Worm (Caenorhabditis elegans) whole organism, L1 larva: ENCODE data around the gene B0395.3.
"Not testable (repeated sequence)": the region's sequence is repeated elsewhere in the genome, so short reads cannot be mapped to it uniquely, and the experiment has no call there.

Experiments used
- C04F5.9 ChIP-seq: sonication (generic microtip); optimal IDR thresholded peaks from 2 replicates; lab custom pipeline; 2016; ENCODE audit warnings: missing genetic modification characterization, missing compliant biosample characterization
- C16A3.4 ChIP-seq: fragments of 150-350 bp; optimal IDR thresholded peaks from 2 replicates; lab custom pipeline; 2014; ENCODE audit warnings: missing biosample characterization, missing genetic modification characterization
- Y116A8C.19 ChIP-seq: sonication (generic microtip); optimal IDR thresholded peaks from 2 replicates; lab custom pipeline; 2016; ENCODE audit warnings: missing compliant biosample characterization, missing genetic modification characterization, borderline replicate concordance
- alr-1 ChIP-seq: fragments of 200-800 bp; sonication (Bioruptor generic); optimal IDR thresholded peaks from 2 replicates; lab custom pipeline; 2018; ENCODE audit warnings: borderline replicate concordance, mild to moderate bottlenecking, missing genetic modification characterization, missing compliant biosample characterization
- ama-1 ChIP-seq: fragments of 150-350 bp; optimal IDR thresholded peaks from 2 replicates; lab custom pipeline; 2014
- ceh-90 ChIP-seq: sonication (generic microtip); optimal IDR thresholded peaks from 2 replicates; lab custom pipeline; 2016; ENCODE audit warnings: missing genetic modification characterization, missing compliant biosample characterization
- ces-1 ChIP-seq: fragments of 150-350 bp; optimal IDR thresholded peaks from 2 replicates; lab custom pipeline; 2014; ENCODE audit warnings: missing biosample characterization, missing genetic modification reagents, missing genetic modification characterization
- dpl-1 ChIP-seq, 3 experiments: fragments of 150-350 bp in 2 of 3; sonication (generic microtip) in 1 of 3; optimal IDR thresholded peaks; 2 replicates each; lab custom pipeline; 2014 to 2017; ENCODE audit warnings: missing biosample characterization in 3 of 3, missing genetic modification characterization in 3 of 3, missing genetic modification reagents in 3 of 3
- dsc-1 ChIP-seq: sonication (generic microtip); optimal IDR thresholded peaks from 2 replicates; lab custom pipeline; 2016; ENCODE audit warnings: mild to moderate bottlenecking, missing genetic modification characterization, missing compliant biosample characterization
- efl-1 ChIP-seq, 4 experiments: fragments of 150-350 bp; optimal IDR thresholded peaks in 3 of 4; peaks in 1 of 4; 1 replicate in 1 of 4; 2 replicates in 3 of 4; lab custom pipeline; 2014; ENCODE audit warnings: missing biosample characterization in 2 of 4, missing genetic modification characterization in 2 of 4, missing genetic modification reagents in 2 of 4
- elt-2 ChIP-seq: sonication (generic microtip); optimal IDR thresholded peaks from 2 replicates; lab custom pipeline; 2016; ENCODE audit warnings: missing genetic modification characterization, mild to moderate bottlenecking, inconsistent platforms, missing compliant biosample characterization, missing genetic modification reagents
- fkh-10 ChIP-seq: sonication (generic microtip); optimal IDR thresholded peaks from 2 replicates; lab custom pipeline; 2017; ENCODE audit warnings: missing biosample characterization, missing genetic modification reagents, missing genetic modification characterization
- fos-1 ChIP-seq: fragments of 150-350 bp; optimal IDR thresholded peaks from 2 replicates; lab custom pipeline; 2014; ENCODE audit warnings: missing biosample characterization, missing genetic modification characterization
- grh-1 ChIP-seq: fragments of 200-800 bp; sonication (Bioruptor generic); IDR thresholded peaks from 2 replicates; pipeline ENCODE4 v1.3.6; 2022; ENCODE audit warnings: missing genetic modification reagents, missing genetic modification characterization, missing compliant biosample characterization
- hlh-4 ChIP-seq: sonication (generic microtip); optimal IDR thresholded peaks from 2 replicates; lab custom pipeline; 2016; ENCODE audit warnings: mild to moderate bottlenecking, missing genetic modification characterization, missing compliant biosample characterization
- irx-1 ChIP-seq: sonication (generic microtip); optimal IDR thresholded peaks from 2 replicates; lab custom pipeline; 2016; ENCODE audit warnings: missing genetic modification characterization, missing compliant biosample characterization
- lin-13 ChIP-seq: fragments of 150-350 bp; optimal IDR thresholded peaks from 2 replicates; lab custom pipeline; 2014; ENCODE audit warnings: missing biosample characterization, missing genetic modification reagents, missing genetic modification characterization
- lin-14 ChIP-seq: fragments of 200-800 bp; sonication (Bioruptor generic); optimal IDR thresholded peaks from 2 replicates; lab custom pipeline; 2018; ENCODE audit warnings: mild to moderate bottlenecking, missing genetic modification characterization, moderate library complexity, missing compliant biosample characterization
- lin-15B ChIP-seq: fragments of 150-350 bp; sonication (generic microtip); optimal IDR thresholded peaks from 3 replicates; lab custom pipeline; 2014; ENCODE audit warnings: missing biosample characterization, missing genetic modification characterization
- lsy-2 ChIP-seq, 2 experiments: fragments of 150-350 bp; optimal IDR thresholded peaks; 2 replicates each; lab custom pipeline; 2014; ENCODE audit warnings: missing biosample characterization in 2 of 2, missing genetic modification characterization in 2 of 2
- mab-9 ChIP-seq: fragments of 200-800 bp; sonication (Bioruptor generic); IDR thresholded peaks from 2 replicates; pipeline ENCODE4 v1.3.6; 2022; ENCODE audit warnings: missing genetic modification reagents, missing genetic modification characterization, missing compliant biosample characterization
- mef-2 ChIP-seq: fragments of 150-350 bp; optimal IDR thresholded peaks from 2 replicates; lab custom pipeline; 2014; ENCODE audit warnings: missing biosample characterization, missing genetic modification characterization
- mep-1 ChIP-seq: fragments of 150-350 bp; optimal IDR thresholded peaks from 2 replicates; lab custom pipeline; 2014; ENCODE audit warnings: missing biosample characterization, missing genetic modification characterization
- nhr-11 ChIP-seq: fragments of 150-350 bp; optimal IDR thresholded peaks from 2 replicates; lab custom pipeline; 2014; ENCODE audit warnings: missing biosample characterization, missing genetic modification characterization
- nhr-12 ChIP-seq: sonication (generic microtip); optimal IDR thresholded peaks from 2 replicates; lab custom pipeline; 2017; ENCODE audit warnings: missing biosample characterization, missing genetic modification characterization
- nhr-19 ChIP-seq: fragments of 200-800 bp; sonication (Bioruptor generic); conservative IDR thresholded peaks from 2 replicates; pipeline ENCODE4 v1.3.6; 2022; ENCODE audit warnings: missing genetic modification characterization, missing compliant biosample characterization
- nhr-20 ChIP-seq: sonication (generic microtip); optimal IDR thresholded peaks from 2 replicates; lab custom pipeline; 2016; ENCODE audit warnings: mild to moderate bottlenecking, missing genetic modification characterization, missing compliant biosample characterization
- nhr-47 ChIP-seq: sonication (generic microtip); optimal IDR thresholded peaks from 2 replicates; lab custom pipeline; 2016; ENCODE audit warnings: mild to moderate bottlenecking, missing genetic modification characterization, moderate library complexity, missing compliant biosample characterization
- nhr-76 ChIP-seq: sonication (generic microtip); optimal IDR thresholded peaks from 2 replicates; lab custom pipeline; 2017; ENCODE audit warnings: missing biosample characterization, missing genetic modification characterization
- nhr-77 ChIP-seq: fragments of 150-350 bp; optimal IDR thresholded peaks from 2 replicates; lab custom pipeline; 2014; ENCODE audit warnings: missing biosample characterization, missing genetic modification characterization
- nhr-84 ChIP-seq: sonication (generic microtip); optimal IDR thresholded peaks from 2 replicates; lab custom pipeline; 2017; ENCODE audit warnings: missing biosample characterization, missing genetic modification characterization
- pax-3 ChIP-seq: fragments of 200-800 bp; sonication (Bioruptor generic); optimal IDR thresholded peaks from 2 replicates; lab custom pipeline; 2018; ENCODE audit warnings: mild to moderate bottlenecking, missing genetic modification characterization, moderate library complexity, missing compliant biosample characterization
- pqm-1 ChIP-seq: sonication (generic microtip); optimal IDR thresholded peaks from 3 replicates; lab custom pipeline; 2017; ENCODE audit warnings: missing biosample characterization, missing genetic modification characterization
- snu-23 ChIP-seq: sonication (generic microtip); optimal IDR thresholded peaks from 2 replicates; lab custom pipeline; 2016; ENCODE audit warnings: missing genetic modification characterization, missing compliant biosample characterization
- swsn-7 ChIP-seq: sonication (generic microtip); optimal IDR thresholded peaks from 2 replicates; lab custom pipeline; 2016; ENCODE audit warnings: missing genetic modification characterization, missing compliant biosample characterization
- tbx-2 ChIP-seq: sonication (generic microtip); optimal IDR thresholded peaks from 2 replicates; lab custom pipeline; 2016; ENCODE audit warnings: missing genetic modification characterization, missing compliant biosample characterization
- unc-30 ChIP-seq: sonication (generic microtip); optimal IDR thresholded peaks from 2 replicates; lab custom pipeline; 2017; ENCODE audit warnings: missing biosample characterization, missing genetic modification characterization
- unc-62 ChIP-seq: fragments of 150-350 bp; optimal IDR thresholded peaks from 2 replicates; lab custom pipeline; 2014; ENCODE audit warnings: missing biosample characterization, missing genetic modification reagents, missing genetic modification characterization
- xbp-1 ChIP-seq: sonication (generic microtip); optimal IDR thresholded peaks from 2 replicates; lab custom pipeline; 2016; ENCODE audit warnings: missing genetic modification characterization, missing compliant biosample characterization
- zag-1 ChIP-seq: fragments of 150-350 bp; optimal IDR thresholded peaks from 2 replicates; lab custom pipeline; 2014; ENCODE audit warnings: missing biosample characterization, missing genetic modification characterization
- zip-4 ChIP-seq: fragments of 200-800 bp; sonication (Bioruptor generic); optimal IDR thresholded peaks from 2 replicates; lab custom pipeline; 2018; ENCODE audit warnings: mild to moderate bottlenecking, missing genetic modification characterization, moderate library complexity, missing compliant biosample characterization
- ztf-11 ChIP-seq, 2 experiments: sonication (generic microtip); optimal IDR thresholded peaks; 2 replicates each; lab custom pipeline; 2016 to 2017; ENCODE audit warnings: missing genetic modification characterization in 2 of 2, missing biosample characterization in 1 of 2, missing compliant biosample characterization in 1 of 2
- ztf-4 ChIP-seq: fragments of 150-350 bp; optimal IDR thresholded peaks from 2 replicates; lab custom pipeline; 2014; ENCODE audit warnings: missing biosample characterization, missing genetic modification characterization

B0395.3 gene

ce11 chrX:16076470-16076869 lies 36.4 kb upstream of the B0395.3 start, which contains the start of gene C30F2.4:
TSS of gene C30F2.4 (minus strand) at chrX:16076570.
- no peak for TF ChIP-seq pax-3 (tag; lab: Kevin White, UChicago)
- no peak for TF ChIP-seq efl-1 (optimal IDR thresholded peaks at IDR 0.05; lab: Kevin White, UChicago)
- TF ChIP-seq efl-1 (GFP tag; optimal IDR thresholded peaks at IDR 0.05 in 1 of 2; lab: Kevin White, UChicago): peak in 1 of 2 experiments; percentile 65

DNA sequence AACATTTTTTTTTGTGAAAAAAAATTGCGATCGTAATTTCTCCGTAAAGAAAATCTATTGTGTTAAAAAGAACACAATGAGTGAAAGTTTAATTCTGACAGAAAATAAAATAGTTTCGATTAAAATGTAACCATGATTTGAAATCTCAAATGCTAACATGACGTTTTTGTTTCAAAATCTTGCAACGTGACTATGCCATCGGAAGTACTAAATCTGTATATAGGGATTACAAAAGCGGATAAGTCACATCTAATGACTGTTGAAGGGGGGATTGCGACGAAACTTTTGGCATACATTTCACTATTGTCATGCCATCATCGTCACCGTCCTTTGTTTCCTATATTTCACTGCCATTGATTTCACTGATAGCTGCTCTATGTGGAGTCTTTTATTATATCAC lies 32.5 kb upstream of the B0395.3 start, which contains the start of gene col-187:
Gene col-187 (plus strand): TSS at position 301 of the 400 bp plus-strand sequence.
- TF ChIP-seq lin-13 (GFP tag; lab: Kevin White, UChicago) (no peak), ceh-90 (tag; lab: Kevin White, UChicago) (no peak), nhr-76 (no peak), irx-1 (tag; lab: Kevin White, UChicago) (no peak), dsc-1 (tag; lab: Kevin White, UChicago) (no peak), xbp-1 (tag; lab: Kevin White, UChicago) (no peak), nhr-11 (tag; lab: Kevin White, UChicago) (no peak), nhr-84 (no peak), nhr-12 (tag; lab: Kevin White, UChicago) (no peak), elt-2 (tag; lab: Kevin White, UChicago) (no peak)

- TF ChIP-seq efl-1 (optimal IDR thresholded peaks at IDR 0.05; lab: Kevin White, UChicago) (no peak), efl-1 (GFP tag; optimal IDR thresholded peaks at IDR 0.05 in 1 of 2; lab: Kevin White, UChicago) (peak in 1 of 2 experiments; percentile 9), pqm-1 (no peak)
These were observed 27.9 kb upstream of the B0395.3 start for ce11 chrX:16067984-16068383.

- not testable (repeated sequence) for TF ChIP-seq ztf-11 (tag; optimal IDR thresholded peaks at IDR 0.05; lab: Kevin White, UChicago); nhr-47 (tag; lab: Kevin White, UChicago); unc-62 (GFP tag; lab: Kevin White, UChicago)
These were observed 22.3 kb upstream of the B0395.3 start, which contains the start of gene T27A8.3 for ce11 chrX:16062385-16062784. TSS of gene T27A8.3 (plus strand) at chrX:16062685.

ce11 chrX:16058845-16059244 lies 18.8 kb upstream of the B0395.3 start, which contains the start of gene T27A8.2:
TSS of gene T27A8.2 (minus strand) at chrX:16058945.
- no peak for TF ChIP-seq Y116A8C.19 (tag; lab: Kevin White, UChicago)
- TF ChIP-seq C04F5.9 (tag; lab: Kevin White, UChicago): no peak
- TF ChIP-seq ztf-4 (tag; lab: Kevin White, UChicago): no peak
- TF ChIP-seq nhr-77 (tag; lab: Kevin White, UChicago): no peak
- TF ChIP-seq alr-1 (tag; lab: Kevin White, UChicago): no peak
- no peak for TF ChIP-seq grh-1
- no peak for TF ChIP-seq lin-15B (tag; lab: Kevin White, UChicago)
- TF ChIP-seq mab-9: no peak
- no peak for TF ChIP-seq unc-30 (tag; lab: Kevin White, UChicago)
- TF ChIP-seq C16A3.4: no peak
- no peak for TF ChIP-seq fos-1 (tag; lab: Kevin White, UChicago)
- no peak for TF ChIP-seq lin-14 (GFP tag; lab: Kevin White, UChicago)
- TF ChIP-seq tbx-2: no peak
- no peak for TF ChIP-seq nhr-19
- no peak for TF ChIP-seq ama-1 (lab: Kevin White, UChicago)
- no peak for TF ChIP-seq pax-3 (tag; lab: Kevin White, UChicago)
- TF ChIP-seq hlh-4: no peak
- TF ChIP-seq nhr-12 (tag; lab: Kevin White, UChicago): no peak
- TF ChIP-seq mef-2 (tag; lab: Kevin White, UChicago): no peak

DNA sequence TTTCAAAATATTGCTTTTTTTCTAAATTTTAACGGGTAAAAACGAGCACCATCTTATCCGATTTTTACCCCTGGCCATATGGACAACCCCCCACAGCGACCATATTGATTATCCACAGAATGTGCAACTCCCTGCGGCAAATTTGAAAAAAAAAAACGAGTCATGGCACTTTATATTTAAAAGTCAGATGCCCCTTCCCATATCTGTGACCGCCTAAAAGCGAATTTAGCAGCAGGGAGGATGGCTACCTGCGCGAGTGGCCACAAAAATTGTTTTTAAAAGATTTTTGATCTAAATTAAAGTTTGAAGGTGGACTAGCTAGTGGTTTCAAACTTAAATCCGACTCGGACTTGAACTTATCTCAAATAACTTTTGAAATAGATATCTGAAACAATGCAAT lies 16.3 kb upstream of the B0395.3 start:
- TF ChIP-seq ama-1 (lab: Kevin White, UChicago) (no peak), fkh-10 (GFP tag; lab: Kevin White, UChicago) (peak; percentile 99), zip-4 (GFP tag; lab: Kevin White, UChicago) (peak; percentile 91), pqm-1 (peak; percentile 59), C16A3.4 (peak; percentile 98), unc-30 (tag; lab: Kevin White, UChicago) (peak; percentile 56), mep-1 (tag; lab: Kevin White, UChicago) (peak; percentile 98), zag-1 (tag; lab: Kevin White, UChicago) (peak; percentile 33), dpl-1 (GFP tag; optimal IDR thresholded peaks at IDR 0.05; lab: Kevin White, UChicago) (peak; percentile 45 to 70 (median 56)), ces-1 (GFP tag; lab: Kevin White, UChicago) (no peak), alr-1 (tag; lab: Kevin White, UChicago) (no peak), nhr-20 (tag; lab: Kevin White, UChicago) (peak; percentile 96), lsy-2 (tag; optimal IDR thresholded peaks at IDR 0.05; lab: Kevin White, UChicago) (peak; percentile 92 to 94), swsn-7 (tag; lab: Kevin White, UChicago) (peak; percentile 97), snu-23 (peak; percentile 99), nhr-84 (peak; percentile 44)
